Worm (Caenorhabditis elegans) whole organism, L4 larva: ENCODE measurements around the gene K11D12.11.

ENCODE experiments used
- F44E2.7 ChIP-seq: fragments of 200-800 bp; sonication (Bioruptor generic); IDR thresholded peaks from 2 replicates; pipeline ENCODE4 v2.1.2; 2022; ENCODE audit warnings: missing genetic modification characterization, missing compliant biosample characterization
- dve-1 ChIP-seq: sonication (generic microtip); optimal IDR thresholded peaks from 2 replicates; lab custom pipeline; 2017; ENCODE audit warnings: antibody characterized with exemption, mild to moderate bottlenecking, missing genetic modification characterization, missing compliant biosample characterization; ENCODE audit not compliant: insufficient read depth
- egl-27 ChIP-seq: sonication (generic microtip); optimal IDR thresholded peaks from 3 replicates; lab custom pipeline; 2017; ENCODE audit warnings: missing biosample characterization, missing genetic modification reagents, missing genetic modification characterization
- lir-3 ChIP-seq: sonication (generic microtip); optimal IDR thresholded peaks from 2 replicates; lab custom pipeline; 2016; ENCODE audit warnings: mild to moderate bottlenecking, missing genetic modification characterization, missing compliant biosample characterization
- nhr-237 ChIP-seq: sonication (generic microtip); optimal IDR thresholded peaks from 2 replicates; lab custom pipeline; 2017; ENCODE audit warnings: missing biosample characterization, missing genetic modification characterization

DNA sequence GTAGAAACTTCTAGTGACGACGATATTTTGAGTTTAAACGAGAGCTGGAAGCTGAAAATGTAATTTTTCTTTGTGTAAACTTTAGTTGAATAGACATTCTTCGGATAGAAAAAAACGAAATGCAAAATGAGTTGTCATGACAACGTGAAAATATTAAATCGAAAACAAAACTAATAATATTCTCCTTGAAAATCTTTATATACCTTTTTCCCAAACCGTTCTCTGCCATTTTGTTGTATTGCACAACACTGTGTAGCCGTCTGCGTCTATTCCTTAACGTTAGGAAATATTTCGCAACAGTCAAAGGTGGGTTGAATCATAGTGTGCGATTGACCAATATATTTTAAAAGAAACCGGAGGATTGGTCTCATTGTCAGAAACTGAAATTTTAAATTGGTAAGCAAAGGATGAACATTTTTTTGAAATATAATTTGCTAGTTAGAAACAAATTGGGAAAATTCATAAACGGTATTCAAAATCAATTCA lies 41.5 kb upstream of the K11D12.11 start, which contains the start of gene Y58A7A.3:
- no peak for TF ChIP-seq lir-3
- no peak for TF ChIP-seq nhr-237 (tag; lab: Kevin White, UChicago)
- TF ChIP-seq egl-27 (tag; lab: Kevin White, UChicago) = no peak
- peak; percentile 57 for TF ChIP-seq dve-1
- TF ChIP-seq F44E2.7 (GFP tag; lab: Robert Waterston, UW) = no peak
